Worm (Caenorhabditis elegans) whole organism, L2 larva: Measurements from ENCODE around the gene col-117.
A peak's percentile ranks its signal among the peaks of the same experiment; 100 is the strongest.

Experiments
- C34F6.9 ChIP-seq: fragments of 150-350 bp; optimal IDR thresholded peaks from 2 replicates; lab custom pipeline; 2014; ENCODE audit warnings: missing biosample characterization, missing genetic modification characterization
- F13H6.1 ChIP-seq: sonication (generic microtip); optimal IDR thresholded peaks from 2 replicates; lab custom pipeline; 2016; ENCODE audit warnings: missing genetic modification characterization, missing compliant biosample characterization
- R02D3.7 ChIP-seq: fragments of 150-350 bp; optimal IDR thresholded peaks from 2 replicates; lab custom pipeline; 2014; ENCODE audit warnings: missing biosample characterization, missing genetic modification characterization
- Y55F3AM.14 ChIP-seq: fragments of 200-800 bp; sonication (Bioruptor generic); optimal IDR thresholded peaks from 2 replicates; lab custom pipeline; 2018; ENCODE audit warnings: mild to moderate bottlenecking, missing genetic modification characterization, missing compliant biosample characterization
- ZK546.5 ChIP-seq: sonication (generic microtip); optimal IDR thresholded peaks from 2 replicates; lab custom pipeline; 2017; ENCODE audit warnings: missing biosample characterization, missing genetic modification characterization
- alr-1 ChIP-seq: fragments of 150-350 bp; optimal IDR thresholded peaks from 2 replicates; lab custom pipeline; 2014; ENCODE audit warnings: missing biosample characterization, missing genetic modification characterization
- aly-2 ChIP-seq: fragments of 150-350 bp; optimal IDR thresholded peaks from 2 replicates; lab custom pipeline; 2014; ENCODE audit warnings: missing biosample characterization, missing genetic modification characterization
- ama-1 ChIP-seq: fragments of 150-350 bp; optimal IDR thresholded peaks from 2 replicates; lab custom pipeline; 2018; ENCODE audit warnings: inconsistent platforms
- blmp-1 ChIP-seq: sonication (generic microtip); optimal IDR thresholded peaks from 2 replicates; lab custom pipeline; 2017; ENCODE audit warnings: missing genetic modification characterization, mild to moderate bottlenecking, missing compliant biosample characterization, antibody characterized with exemption, moderate library complexity; ENCODE audit not compliant: insufficient read depth
- ceh-16 ChIP-seq: fragments of 150-350 bp; optimal IDR thresholded peaks from 2 replicates; lab custom pipeline; 2014; ENCODE audit warnings: missing biosample characterization, missing genetic modification characterization
- ceh-82 ChIP-seq: fragments of 150-350 bp; optimal IDR thresholded peaks from 2 replicates; lab custom pipeline; 2014; ENCODE audit warnings: missing biosample characterization, missing genetic modification characterization
- crh-2 ChIP-seq: sonication (generic microtip); optimal IDR thresholded peaks from 2 replicates; lab custom pipeline; 2017; ENCODE audit warnings: missing biosample characterization, missing genetic modification characterization
- dmd-4 ChIP-seq: sonication (generic microtip); optimal IDR thresholded peaks from 2 replicates; lab custom pipeline; 2017; ENCODE audit warnings: missing biosample characterization, missing genetic modification characterization
- egl-27 ChIP-seq: sonication (generic microtip); optimal IDR thresholded peaks from 3 replicates; lab custom pipeline; 2017; ENCODE audit warnings: missing biosample characterization, missing genetic modification reagents, missing genetic modification characterization
- elt-1 ChIP-seq: fragments of 150-350 bp; optimal IDR thresholded peaks from 2 replicates; lab custom pipeline; 2014; ENCODE audit warnings: missing biosample characterization, missing genetic modification characterization
- elt-3 ChIP-seq: sonication (generic microtip); optimal IDR thresholded peaks from 2 replicates; lab custom pipeline; 2017; ENCODE audit warnings: missing biosample characterization, missing genetic modification characterization
- fos-1 ChIP-seq: fragments of 150-350 bp; optimal IDR thresholded peaks from 2 replicates; lab custom pipeline; 2014; ENCODE audit warnings: missing biosample characterization, missing genetic modification characterization
- gmeb-1 ChIP-seq: fragments of 150-350 bp; optimal IDR thresholded peaks from 2 replicates; lab custom pipeline; 2014; ENCODE audit warnings: missing biosample characterization, missing genetic modification characterization
- lin-11 ChIP-seq: fragments of 150-350 bp; sonication (generic microtip); optimal IDR thresholded peaks from 2 replicates; lab custom pipeline; 2014; ENCODE audit warnings: missing biosample characterization, missing genetic modification characterization, inconsistent platforms, mixed read lengths
- lin-13 ChIP-seq: fragments of 150-350 bp; optimal IDR thresholded peaks from 2 replicates; lab custom pipeline; 2014; ENCODE audit warnings: missing biosample characterization, missing genetic modification reagents, missing genetic modification characterization
- lin-39 ChIP-seq: fragments of 150-350 bp; optimal IDR thresholded peaks from 2 replicates; lab custom pipeline; 2014; ENCODE audit warnings: missing biosample characterization, missing genetic modification reagents, missing genetic modification characterization
- lsy-2 ChIP-seq, 2 experiments: fragments of 150-350 bp in 1 of 2; sonication (generic microtip) in 1 of 2; optimal IDR thresholded peaks; 2 replicates each; lab custom pipeline; 2014 to 2017; ENCODE audit warnings: missing biosample characterization in 2 of 2, missing genetic modification characterization in 2 of 2
- mab-5 ChIP-seq: fragments of 150-350 bp; optimal IDR thresholded peaks from 2 replicates; lab custom pipeline; 2014; ENCODE audit warnings: missing biosample characterization, missing genetic modification characterization
- mbf-1 ChIP-seq: sonication (generic microtip); optimal IDR thresholded peaks from 2 replicates; lab custom pipeline; 2017; ENCODE audit warnings: missing biosample characterization, missing genetic modification characterization
- mdl-1 ChIP-seq, 2 experiments: fragments of 150-350 bp in 1 of 2; sonication (generic microtip) in 1 of 2; optimal IDR thresholded peaks; 2 replicates each; lab custom pipeline; 2017; ENCODE audit warnings: missing biosample characterization in 2 of 2, missing genetic modification characterization in 2 of 2
- nhr-10 ChIP-seq: sonication (generic microtip); optimal IDR thresholded peaks from 2 replicates; lab custom pipeline; 2017; ENCODE audit warnings: missing biosample characterization, missing genetic modification characterization
- nhr-11 ChIP-seq: fragments of 150-350 bp; optimal IDR thresholded peaks from 2 replicates; lab custom pipeline; 2014; ENCODE audit warnings: missing biosample characterization, missing genetic modification characterization
- nhr-12 ChIP-seq: fragments of 150-350 bp; optimal IDR thresholded peaks from 2 replicates; lab custom pipeline; 2014; ENCODE audit warnings: missing biosample characterization, missing genetic modification characterization
- nhr-129 ChIP-seq: fragments of 150-350 bp; optimal IDR thresholded peaks from 2 replicates; lab custom pipeline; 2014; ENCODE audit warnings: missing biosample characterization, missing genetic modification characterization
- nhr-21 ChIP-seq: fragments of 150-350 bp; optimal IDR thresholded peaks from 2 replicates; lab custom pipeline; 2014; ENCODE audit warnings: missing biosample characterization, missing genetic modification characterization
- nhr-23 ChIP-seq: fragments of 150-350 bp; optimal IDR thresholded peaks from 2 replicates; lab custom pipeline; 2014; ENCODE audit warnings: missing biosample characterization, missing genetic modification reagents, missing genetic modification characterization
- nhr-237 ChIP-seq: fragments of 150-350 bp; optimal IDR thresholded peaks from 2 replicates; lab custom pipeline; 2014; ENCODE audit warnings: missing biosample characterization, missing genetic modification characterization
- nhr-25 ChIP-seq: fragments of 150-350 bp; sonication (generic microtip); optimal IDR thresholded peaks from 3 replicates; lab custom pipeline; 2014; ENCODE audit warnings: missing biosample characterization, missing genetic modification characterization
- nhr-6 ChIP-seq: fragments of 150-350 bp; optimal IDR thresholded peaks from 2 replicates; lab custom pipeline; 2014; ENCODE audit warnings: missing biosample characterization, missing genetic modification characterization
- nhr-77 ChIP-seq: fragments of 150-350 bp; optimal IDR thresholded peaks from 2 replicates; lab custom pipeline; 2014; ENCODE audit warnings: missing biosample characterization, missing genetic modification characterization
- peb-1 ChIP-seq: fragments of 150-350 bp; optimal IDR thresholded peaks from 2 replicates; lab custom pipeline; 2014; ENCODE audit warnings: missing biosample characterization, missing genetic modification characterization
- sem-4 ChIP-seq: fragments of 150-350 bp; optimal IDR thresholded peaks from 2 replicates; lab custom pipeline; 2014; ENCODE audit warnings: missing biosample characterization, missing genetic modification reagents, missing genetic modification characterization
- skn-1 ChIP-seq: sonication (generic microtip); optimal IDR thresholded peaks from 2 replicates; lab custom pipeline; 2017; ENCODE audit warnings: missing biosample characterization, missing genetic modification characterization
- sma-3 ChIP-seq: sonication (generic microtip); optimal IDR thresholded peaks from 2 replicates; lab custom pipeline; 2016; ENCODE audit warnings: missing genetic modification reagents, missing genetic modification characterization, missing compliant biosample characterization
- sma-9 ChIP-seq, 2 experiments: fragments of 150-350 bp in 1 of 2; sonication (generic microtip) in 1 of 2; optimal IDR thresholded peaks; 2 replicates each; lab custom pipeline; 2014 to 2016; ENCODE audit warnings: missing genetic modification characterization in 2 of 2, mild to moderate bottlenecking in 1 of 2, missing biosample characterization in 1 of 2, missing compliant biosample characterization in 1 of 2, missing genetic modification reagents in 1 of 2, moderate library complexity in 1 of 2
- snpc-4 ChIP-seq: fragments of 150-350 bp; optimal IDR thresholded peaks from 2 replicates; lab custom pipeline; 2014; ENCODE audit warnings: missing biosample characterization, missing genetic modification characterization
- unc-39 ChIP-seq: fragments of 150-350 bp; optimal IDR thresholded peaks from 2 replicates; lab custom pipeline; 2014; ENCODE audit warnings: missing biosample characterization, missing genetic modification characterization
- unc-55 ChIP-seq: fragments of 150-350 bp; sonication (generic microtip); optimal IDR thresholded peaks from 3 replicates; lab custom pipeline; 2014; ENCODE audit warnings: missing biosample characterization, missing genetic modification reagents, missing genetic modification characterization
- unc-62 ChIP-seq: fragments of 150-350 bp; optimal IDR thresholded peaks from 2 replicates; lab custom pipeline; 2014; ENCODE audit warnings: missing biosample characterization, missing genetic modification reagents, missing genetic modification characterization
- zag-1 ChIP-seq: fragments of 150-350 bp; optimal IDR thresholded peaks from 2 replicates; lab custom pipeline; 2014; ENCODE audit warnings: missing biosample characterization, missing genetic modification characterization
- ztf-1 ChIP-seq: fragments of 200-800 bp; sonication (Bioruptor generic); conservative IDR thresholded peaks from 2 replicates; pipeline ENCODE4 v1.3.6; 2022; ENCODE audit warnings: missing genetic modification characterization, missing compliant biosample characterization
- ztf-11 ChIP-seq: sonication (generic microtip); optimal IDR thresholded peaks from 2 replicates; lab custom pipeline; 2017; ENCODE audit warnings: missing biosample characterization, missing genetic modification characterization
- ztf-4 ChIP-seq: fragments of 150-350 bp; optimal IDR thresholded peaks from 2 replicates; lab custom pipeline; 2014; ENCODE audit warnings: missing biosample characterization, missing genetic modification characterization

col-117 gene

ce11 chrIV:8824145-8824833 lies at the start of gene col-117, which contains the start of gene col-3:
Gene col-117, minus strand, starts transcription at chrIV:8824195.
Gene col-3, plus strand, starts transcription at chrIV:8824783.
- TF ChIP-seq mbf-1 (tag; lab: Kevin White, UChicago) (no peak), mab-5 (tag; lab: Kevin White, UChicago) (no peak), egl-27 (tag; lab: Kevin White, UChicago) (peak; percentile 56), nhr-129 (tag; lab: Kevin White, UChicago) (peak; percentile 2), peb-1 (no peak), blmp-1 (tag; lab: Kevin White, UChicago) (peak; percentile 11), ZK546.5 (no peak), snpc-4 (tag; lab: Kevin White, UChicago) (no peak), nhr-23 (tag; lab: Kevin White, UChicago) (no peak), gmeb-1 (tag; lab: Kevin White, UChicago) (peak; percentile 13), ceh-16 (tag; lab: Kevin White, UChicago) (peak; percentile 11), alr-1 (tag; lab: Kevin White, UChicago) (no peak), unc-55 (GFP tag; lab: Kevin White, UChicago) (no peak), C34F6.9 (tag; lab: Kevin White, UChicago) (peak; percentile 12), fos-1 (tag; lab: Kevin White, UChicago) (peak; percentile 4), nhr-6 (tag; lab: Kevin White, UChicago) (no peak), nhr-11 (tag; lab: Kevin White, UChicago) (no peak), unc-39 (tag; lab: Kevin White, UChicago) (no peak), nhr-12 (no peak), sma-9 (GFP tag; optimal IDR thresholded peaks at IDR 0.05; lab: Kevin White, UChicago) (peak; percentile 49), sma-9 (tag; optimal IDR thresholded peaks at IDR 0.05; lab: Kevin White, UChicago) (no peak), lin-11 (no peak), sem-4 (peak; percentile 39), dmd-4 (tag; lab: Kevin White, UChicago) (no peak), skn-1 (tag; lab: Kevin White, UChicago) (no peak), mdl-1 (tag; optimal IDR thresholded peaks at IDR 0.05; lab: Kevin White, UChicago) (no peak), F13H6.1 (tag; lab: Kevin White, UChicago) (no peak), nhr-10 (tag; lab: Kevin White, UChicago) (no peak), ztf-4 (tag; lab: Kevin White, UChicago) (no peak), ceh-82 (no peak), R02D3.7 (no peak), lin-39 (tag; lab: Kevin White, UChicago) (no peak), elt-1 (tag; lab: Kevin White, UChicago) (no peak), ztf-1 (no peak), nhr-21 (tag; lab: Kevin White, UChicago) (no peak), nhr-237 (tag; lab: Kevin White, UChicago) (no peak), Y55F3AM.14 (GFP tag; lab: Kevin White, UChicago) (no peak), nhr-77 (tag; lab: Kevin White, UChicago) (no peak), ztf-11 (tag; lab: Kevin White, UChicago) (no peak), aly-2 (tag; lab: Kevin White, UChicago) (no peak), zag-1 (tag; lab: Kevin White, UChicago) (no peak), sma-3 (peak; percentile 54), unc-62 (GFP tag; lab: Kevin White, UChicago) (no peak), ama-1 (lab: Kevin White, UChicago) (no peak), lin-13 (GFP tag; lab: Kevin White, UChicago) (no peak), crh-2 (peak; percentile 13), elt-3 (no peak), lsy-2 (tag; optimal IDR thresholded peaks at IDR 0.05; lab: Kevin White, UChicago) (peak in 1 of 2 experiments; percentile 3), nhr-25 (tag; lab: Kevin White, UChicago) (peak; percentile 78)
